Fruit fly (Drosophila melanogaster) whole organism, prepupa: ENCODE results near the gene CG4080.

Experiments used
- Blimp-1 ChIP-seq: fragments of 200-800 bp; sonication (Bioruptor generic); optimal IDR thresholded peaks from 3 replicates; lab custom pipeline; 2017; ENCODE audit warnings: missing biosample characterization, missing genetic modification characterization, mild to moderate bottlenecking, moderate library complexity, missing genetic modification reagents
- CG10631 ChIP-seq: fragments of 200-800 bp; sonication (Bioruptor generic); optimal IDR thresholded peaks from 2 replicates; lab custom pipeline; 2016; ENCODE audit warnings: missing biosample characterization, missing genetic modification characterization
- CG10669 ChIP-seq: fragments of 200-800 bp; sonication (Bioruptor generic); optimal IDR thresholded peaks from 3 replicates; lab custom pipeline; 2018; ENCODE audit warnings: missing biosample characterization, mild to moderate bottlenecking, missing genetic modification characterization, moderate library complexity
- CG11762 ChIP-seq: fragments of 200-800 bp; sonication (Bioruptor generic); optimal IDR thresholded peaks from 3 replicates; lab custom pipeline; 2016; ENCODE audit warnings: missing biosample characterization, missing genetic modification characterization; ENCODE audit not compliant: insufficient read depth
- CG11902 ChIP-seq: fragments of 200-800 bp; sonication (Bioruptor generic); optimal IDR thresholded peaks from 3 replicates; lab custom pipeline; 2016; ENCODE audit warnings: missing biosample characterization, missing genetic modification characterization
- CG15336 ChIP-seq: fragments of 200-800 bp; sonication (Bioruptor generic); IDR thresholded peaks from 2 replicates; pipeline ENCODE4 v1.3.6; 2022; ENCODE audit warnings: missing biosample characterization, missing genetic modification characterization
- CG16779 ChIP-seq: fragments of 200-800 bp; sonication (Bioruptor generic); optimal IDR thresholded peaks from 3 replicates; lab custom pipeline; 2017; ENCODE audit warnings: missing biosample characterization, mild to moderate bottlenecking, missing genetic modification characterization
- CG3032 ChIP-seq: fragments of 200-800 bp; optimal IDR thresholded peaks from 2 replicates; lab custom pipeline; 2019; ENCODE audit warnings: missing biosample characterization, mild to moderate bottlenecking, missing genetic modification characterization, moderate library complexity
- CG32006 ChIP-seq: fragments of 200-800 bp; sonication (Bioruptor generic); optimal IDR thresholded peaks from 3 replicates; lab custom pipeline; 2017; ENCODE audit warnings: missing biosample characterization, mild to moderate bottlenecking, missing genetic modification characterization
- CG34406 ChIP-seq: fragments of 200-800 bp; sonication (Bioruptor generic); optimal IDR thresholded peaks from 3 replicates; lab custom pipeline; 2016; ENCODE audit warnings: missing biosample characterization, missing genetic modification characterization
- CG3919 ChIP-seq: fragments of 200-800 bp; sonication (Bioruptor generic); optimal IDR thresholded peaks from 3 replicates; lab custom pipeline; 2016; ENCODE audit warnings: missing biosample characterization, missing genetic modification characterization
- CG6163 ChIP-seq: fragments of 200-800 bp; sonication (Bioruptor generic); IDR thresholded peaks from 3 replicates; pipeline ENCODE4 v1.3.6; 2022; ENCODE audit warnings: missing biosample characterization, missing genetic modification characterization
- CG6276 ChIP-seq: fragments of 200-800 bp; sonication (Bioruptor generic); optimal IDR thresholded peaks from 2 replicates; lab custom pipeline; 2017; ENCODE audit warnings: missing biosample characterization, mild to moderate bottlenecking, missing genetic modification characterization
- CG6808 ChIP-seq: fragments of 200-800 bp; sonication (Bioruptor generic); optimal IDR thresholded peaks from 3 replicates; lab custom pipeline; 2017; ENCODE audit warnings: missing biosample characterization, missing genetic modification characterization, mild to moderate bottlenecking, moderate library complexity, missing genetic modification reagents
- CG7368 ChIP-seq: fragments of 200-800 bp; sonication (Bioruptor generic); optimal IDR thresholded peaks from 3 replicates; lab custom pipeline; 2016; ENCODE audit warnings: missing biosample characterization, missing genetic modification characterization
- CG8319 ChIP-seq: fragments of 200-800 bp; sonication (Bioruptor generic); optimal IDR thresholded peaks from 3 replicates; lab custom pipeline; 2016; ENCODE audit warnings: missing biosample characterization, missing genetic modification characterization
- CG8632 ChIP-seq: fragments of 200-800 bp; sonication (Bioruptor generic); optimal IDR thresholded peaks from 3 replicates; lab custom pipeline; 2016; ENCODE audit warnings: missing biosample characterization, missing genetic modification characterization
- CG9139 ChIP-seq: fragments of 200-800 bp; sonication (Bioruptor generic); optimal IDR thresholded peaks from 3 replicates; lab custom pipeline; 2017; ENCODE audit warnings: missing biosample characterization, mild to moderate bottlenecking, missing genetic modification characterization
- Eip75B ChIP-seq: fragments of 200-800 bp; sonication (Bioruptor generic); optimal IDR thresholded peaks from 3 replicates; lab custom pipeline; 2016; ENCODE audit warnings: missing biosample characterization, missing genetic modification characterization
- Eip78C ChIP-seq: fragments of 200-800 bp; sonication (Bioruptor generic); peaks from one replicate; lab custom pipeline; 2016; ENCODE audit warnings: missing biosample characterization, missing genetic modification characterization
- Ets96B ChIP-seq: fragments of 200-800 bp; optimal IDR thresholded peaks from 2 replicates; lab custom pipeline; 2019; ENCODE audit warnings: missing biosample characterization, mild to moderate bottlenecking, missing genetic modification characterization, moderate library complexity
- Hr38 ChIP-seq: sonication (Bioruptor generic); optimal IDR thresholded peaks from 2 replicates; lab custom pipeline; 2016; ENCODE audit warnings: missing biosample characterization, missing genetic modification characterization
- Hr4 ChIP-seq: fragments of 200-800 bp; sonication (Bioruptor generic); optimal IDR thresholded peaks from 3 replicates; lab custom pipeline; 2016; ENCODE audit warnings: missing biosample characterization, missing genetic modification characterization
- Lpt ChIP-seq: fragments of 200-800 bp; sonication (Bioruptor generic); optimal IDR thresholded peaks from 3 replicates; lab custom pipeline; 2016; ENCODE audit warnings: missing biosample characterization, missing genetic modification characterization
- Smox ChIP-seq: fragments of 200-800 bp; sonication (Bioruptor generic); optimal IDR thresholded peaks from 3 replicates; lab custom pipeline; 2016; ENCODE audit warnings: missing biosample characterization, missing genetic modification characterization
- Sox102F ChIP-seq: fragments of 200-800 bp; sonication (Bioruptor generic); optimal IDR thresholded peaks from 2 replicates; lab custom pipeline; 2016; ENCODE audit warnings: missing biosample characterization, mild to moderate bottlenecking, missing genetic modification characterization
- Sox14 ChIP-seq: fragments of 200-800 bp; sonication (Bioruptor generic); optimal IDR thresholded peaks from 3 replicates; lab custom pipeline; 2016; ENCODE audit warnings: missing biosample characterization, missing genetic modification characterization
- Sox15 ChIP-seq: fragments of 200-800 bp; sonication (Bioruptor generic); optimal IDR thresholded peaks from 3 replicates; lab custom pipeline; 2016; ENCODE audit warnings: missing biosample characterization, missing genetic modification characterization
- achi ChIP-seq: fragments of 200-800 bp; sonication (Bioruptor generic); optimal IDR thresholded peaks from 3 replicates; lab custom pipeline; 2016; ENCODE audit warnings: missing biosample characterization, missing genetic modification characterization
- dsx ChIP-seq: fragments of 200-800 bp; optimal IDR thresholded peaks from 3 replicates; lab custom pipeline; 2019; ENCODE audit warnings: missing biosample characterization, mild to moderate bottlenecking, missing genetic modification characterization, moderate library complexity; ENCODE audit not compliant: poor library complexity, severe bottlenecking
- eg ChIP-seq: fragments of 200-800 bp; sonication (Bioruptor generic); IDR thresholded peaks from 3 replicates; pipeline ENCODE4 v1.3.6; 2022; ENCODE audit warnings: missing biosample characterization, missing genetic modification characterization
- fd85E ChIP-seq: fragments of 200-800 bp; sonication (Bioruptor generic); optimal IDR thresholded peaks from 3 replicates; lab custom pipeline; 2016; ENCODE audit warnings: missing biosample characterization, missing genetic modification characterization
- lz ChIP-seq: fragments of 200-800 bp; sonication (Bioruptor generic); optimal IDR thresholded peaks from 3 replicates; lab custom pipeline; 2016; ENCODE audit warnings: missing biosample characterization, missing genetic modification characterization
- net ChIP-seq: fragments of 200-800 bp; sonication (Bioruptor generic); optimal IDR thresholded peaks from 3 replicates; lab custom pipeline; 2016; ENCODE audit warnings: missing biosample characterization, missing genetic modification characterization
- pdm3 ChIP-seq: fragments of 200-800 bp; sonication (Bioruptor generic); optimal IDR thresholded peaks from 3 replicates; lab custom pipeline; 2016; ENCODE audit warnings: missing biosample characterization, missing genetic modification characterization
- salr ChIP-seq, 2 experiments: fragments of 200-800 bp; sonication (Bioruptor generic); optimal IDR thresholded peaks; 3 replicates each; lab custom pipeline; 2016 to 2018; ENCODE audit warnings: missing biosample characterization in 2 of 2, missing genetic modification characterization in 2 of 2, mild to moderate bottlenecking in 1 of 2
- ss ChIP-seq, 2 experiments: fragments of 200-800 bp; sonication (Bioruptor generic); optimal IDR thresholded peaks; 2 replicates in 1 of 2; 3 replicates in 1 of 2; lab custom pipeline; 2017 to 2018; ENCODE audit warnings: mild to moderate bottlenecking in 2 of 2, missing biosample characterization in 2 of 2, missing genetic modification characterization in 2 of 2, moderate library complexity in 1 of 2
- svp ChIP-seq: fragments of 200-800 bp; sonication (Bioruptor generic); peaks from one replicate; lab custom pipeline; 2016; ENCODE audit warnings: missing biosample characterization, missing genetic modification characterization
- topi ChIP-seq: fragments of 200-800 bp; sonication (Bioruptor generic); optimal IDR thresholded peaks from 3 replicates; lab custom pipeline; 2016; ENCODE audit warnings: missing biosample characterization, missing genetic modification characterization
- vri ChIP-seq: fragments of 200-800 bp; sonication (Bioruptor generic); optimal IDR thresholded peaks from 3 replicates; lab custom pipeline; 2016; ENCODE audit warnings: missing biosample characterization, mild to moderate bottlenecking, missing genetic modification characterization

Gene CG4080

dm6 chr3L:9432810-9433587 is 34.0 kb upstream of the CG4080 start:
- TF ChIP-seq topi (GFP tag; lab: Kevin White, UChicago): no peak
- peak; percentile 72 for TF ChIP-seq dsx

- TF ChIP-seq CG15336 (GFP tag; lab: Robert Waterston, UW): peak; percentile 20; the same call in 1 of the 2 replicates
- no peak for TF ChIP-seq lz (GFP tag; lab: Kevin White, UChicago)
- TF ChIP-seq, all 60 proteins: peak for 1
These were observed 33.0 kb upstream of the CG4080 start for dm6 chr3L:9431848-9432623.

dm6 chr3L:9430608-9430952 is 31.6 kb upstream of the CG4080 start:
- peak; percentile 57 for TF ChIP-seq svp
- no peak for TF ChIP-seq CG3032 (tag; lab: Kevin White, UChicago)

dm6 chr3L:9429665-9430607 is 30.9 kb upstream of the CG4080 start, which contains the start of the genes RpS17 and MTF-1:
Gene RpS17 (minus strand): TSS chr3L:9429821.
Gene MTF-1 (plus strand): TSS chr3L:9430312.
- TF ChIP-seq CG11762 (GFP tag; lab: Kevin White, UChicago): no peak
- TF ChIP-seq ss (GFP tag; optimal IDR thresholded peaks at IDR 0.05; lab: Kevin White, UChicago): peak; percentile 53 to 57
- TF ChIP-seq Hr4: no peak
- TF ChIP-seq CG11902 (GFP tag; lab: Kevin White, UChicago): no peak
- no peak for TF ChIP-seq fd85E
- peak; percentile 47 for TF ChIP-seq net (GFP tag; lab: Kevin White, UChicago)
- TF ChIP-seq Blimp-1 (GFP tag; lab: Kevin White, UChicago): peak; percentile 15
- TF ChIP-seq CG34406 (GFP tag; lab: Kevin White, UChicago): peak; percentile 54
- peak; percentile 63 for TF ChIP-seq CG3919
- TF ChIP-seq Eip78C (GFP tag; lab: Kevin White, UChicago): peak; percentile 75
- TF ChIP-seq Smox (GFP tag; lab: Kevin White, UChicago): peak; percentile 54
- peak; percentile 24 for TF ChIP-seq CG10669
- 0 out of 2 replicates have a peak, but pooled peaks have one; percentile 26 for TF ChIP-seq CG15336 (GFP tag; lab: Robert Waterston, UW)
- TF ChIP-seq pdm3 (GFP tag; lab: Kevin White, UChicago): peak; percentile 40
- peak; percentile 50 for TF ChIP-seq Eip75B (GFP tag; lab: Kevin White, UChicago)
- TF ChIP-seq salr (GFP tag; optimal IDR thresholded peaks at IDR 0.05; lab: Kevin White, UChicago): peak in 1 of 2 experiments; percentile 56
- TF ChIP-seq CG6808 (GFP tag; lab: Kevin White, UChicago): peak; percentile 32
- peak; percentile 28 for TF ChIP-seq CG16779
- TF ChIP-seq Sox14 (GFP tag; lab: Kevin White, UChicago): peak; percentile 24
- TF ChIP-seq achi: peak; percentile 48
- TF ChIP-seq vri (GFP tag; lab: Kevin White, UChicago): peak; percentile 69
- peak; percentile 65 for TF ChIP-seq lz (GFP tag; lab: Kevin White, UChicago)
- no peak for TF ChIP-seq Hr38 (GFP tag; lab: Kevin White, UChicago)
- TF ChIP-seq Ets96B: peak; percentile 6
- TF ChIP-seq CG3032 (tag; lab: Kevin White, UChicago): no peak
- TF ChIP-seq CG8632: peak; percentile 18
- no peak for TF ChIP-seq Lpt (GFP tag; lab: Kevin White, UChicago)
- TF ChIP-seq CG32006 (GFP tag; lab: Kevin White, UChicago): no peak
- peak; percentile 59 for TF ChIP-seq Sox102F (GFP tag; lab: Kevin White, UChicago)
- no peak for TF ChIP-seq CG6276 (GFP tag; lab: Kevin White, UChicago)
- TF ChIP-seq CG6163 (GFP tag; lab: Robert Waterston, UW): peak; percentile 27; the same call in 2 of the 3 replicates
- peak; percentile 59 for TF ChIP-seq eg (GFP tag; lab: Robert Waterston, UW)
- TF ChIP-seq CG9139: peak; percentile 57
- TF ChIP-seq topi (GFP tag; lab: Kevin White, UChicago): peak; percentile 54
- no peak for TF ChIP-seq Sox15 (GFP tag; lab: Kevin White, UChicago)
- TF ChIP-seq CG10631 (GFP tag; lab: Kevin White, UChicago): no peak
- no peak for TF ChIP-seq CG8319 (GFP tag; lab: Kevin White, UChicago)
- TF ChIP-seq CG7368 (GFP tag; lab: Kevin White, UChicago): peak; percentile 11
